Worm (Caenorhabditis elegans): ENCODE results near the gene flp-25.

ce11 chrIII:9337968-9338367, 23.4 kb upstream of the flp-25 start:
- TF ChIP-seq nfya-1 (tag; optimal IDR thresholded peaks at IDR 0.05; ENCODE audit: insufficient read depth): no peak
- TF ChIP-seq elt-3 (tag; optimal IDR thresholded peaks at IDR 0.05): no peak
- TF ChIP-seq unc-39 (tag; optimal IDR thresholded peaks at IDR 0.05): no peak
- no peak for TF ChIP-seq pha-4 (tag; optimal IDR thresholded peaks at IDR 0.05)
- no peak for TF ChIP-seq nhr-237 (tag; optimal IDR thresholded peaks at IDR 0.05)
- TF ChIP-seq nhr-28 (tag; optimal IDR thresholded peaks at IDR 0.05): no peak
- TF ChIP-seq lin-39 (tag; optimal IDR thresholded peaks at IDR 0.05): no peak
- no peak for TF ChIP-seq nhr-11 (tag; optimal IDR thresholded peaks at IDR 0.05)

All from whole organism, L3 larva.